Fruit fly (Drosophila melanogaster) whole organism: ENCODE measurements around the gene Rabex-5.

Experiments
- CG8478 ChIP-seq: fragments of >200 bp; optimal IDR thresholded peaks from 2 replicates; lab custom pipeline; 2018; ENCODE audit warnings: inconsistent platforms
- Dll ChIP-seq: fragments of >200 bp; optimal IDR thresholded peaks from 2 replicates; lab custom pipeline; 2017
- EcR ChIP-seq, 2 experiments: fragments of >200 bp; optimal IDR thresholded peaks; 2 replicates each; lab custom pipeline; 2017; ENCODE audit warnings: missing biosample characterization in 2 of 2, missing genetic modification characterization in 2 of 2, missing genetic modification reagents in 2 of 2
- pan ChIP-seq: fragments of >200 bp; optimal IDR thresholded peaks from 2 replicates; lab custom pipeline; 2017
- psq ChIP-seq: fragments of >200 bp; optimal IDR thresholded peaks from 2 replicates; lab custom pipeline; 2017
- usp ChIP-seq: fragments of >200 bp; optimal IDR thresholded peaks from 2 replicates; lab custom pipeline; 2017; ENCODE audit warnings: missing biosample characterization, missing genetic modification characterization, mixed read lengths

The Rabex-5 gene

dm6 chr3L:1330420-1330819 is 34.7 kb downstream of the Rabex-5 start:
- no peak for TF ChIP-seq Dll (lab: Kevin White, UChicago)
- TF ChIP-seq EcR (GFP tag; optimal IDR thresholded peaks at IDR 0.05; lab: Kevin White, UChicago) = no peak
- TF ChIP-seq pan (lab: Kevin White, UChicago) = no peak
- TF ChIP-seq usp (GFP tag; lab: Kevin White, UChicago) = no peak
- no peak for TF ChIP-seq psq
- TF ChIP-seq CG8478 (lab: Kevin White, UChicago) = no peak

- TF ChIP-seq Dll (lab: Kevin White, UChicago) (no peak), pan (lab: Kevin White, UChicago) (no peak), psq (no peak), usp (GFP tag; lab: Kevin White, UChicago) (no peak), CG8478 (lab: Kevin White, UChicago) (no peak), EcR (GFP tag; optimal IDR thresholded peaks at IDR 0.05; lab: Kevin White, UChicago) (no peak)
Observed at dm6 chr3L:1331542-1331941, 35.8 kb downstream of the Rabex-5 start, which contains the start of gene msd1. Gene msd1 (plus strand): TSS chr3L:1331744.

- no peak for TF ChIP-seq EcR (GFP tag; optimal IDR thresholded peaks at IDR 0.05; lab: Kevin White, UChicago)
- TF ChIP-seq usp (GFP tag; lab: Kevin White, UChicago) = no peak
- TF ChIP-seq psq = no peak
- no peak for TF ChIP-seq Dll (lab: Kevin White, UChicago)
- no peak for TF ChIP-seq pan (lab: Kevin White, UChicago)
- no peak for TF ChIP-seq CG8478 (lab: Kevin White, UChicago)
Observed at dm6 chr3L:1332973-1333372, 37.3 kb downstream of the Rabex-5 start, which contains the start of gene msd5. Gene msd5 (minus strand): TSS chr3L:1333146.

- TF ChIP-seq EcR (GFP tag; optimal IDR thresholded peaks at IDR 0.05; lab: Kevin White, UChicago) (no peak), Dll (lab: Kevin White, UChicago) (no peak), CG8478 (lab: Kevin White, UChicago) (no peak), pan (lab: Kevin White, UChicago) (no peak), usp (GFP tag; lab: Kevin White, UChicago) (no peak), psq (no peak)
Observed at dm6 chr3L:1334571-1335427, 39.1 kb downstream of the Rabex-5 start, which contains the start of the genes Hmbs and CG2211. Gene Hmbs (plus strand): TSS chr3L:1334889. Gene CG2211 (minus strand): TSS chr3L:1335359.

- TF ChIP-seq usp (GFP tag; lab: Kevin White, UChicago) (no peak), pan (lab: Kevin White, UChicago) (no peak), EcR (GFP tag; optimal IDR thresholded peaks at IDR 0.05; lab: Kevin White, UChicago) (no peak), CG8478 (lab: Kevin White, UChicago) (no peak), psq (no peak), Dll (lab: Kevin White, UChicago) (no peak)
Observed at dm6 chr3L:1335428-1335764, 39.7 kb downstream of the Rabex-5 start.

- TF ChIP-seq pan (lab: Kevin White, UChicago) (no peak), usp (GFP tag; lab: Kevin White, UChicago) (no peak), psq (no peak), Dll (lab: Kevin White, UChicago) (no peak), CG8478 (lab: Kevin White, UChicago) (no peak), EcR (GFP tag; optimal IDR thresholded peaks at IDR 0.05; lab: Kevin White, UChicago) (no peak)
Observed at dm6 chr3L:1335989-1336961, 40.6 kb downstream of the Rabex-5 start.

- TF ChIP-seq psq (no peak), EcR (GFP tag; optimal IDR thresholded peaks at IDR 0.05; lab: Kevin White, UChicago) (no peak), CG8478 (lab: Kevin White, UChicago) (no peak), usp (GFP tag; lab: Kevin White, UChicago) (no peak), pan (lab: Kevin White, UChicago) (no peak), Dll (lab: Kevin White, UChicago) (no peak)
Observed at dm6 chr3L:1342133-1342580, 46.4 kb downstream of the Rabex-5 start, which contains the start of gene indra. Gene indra (minus strand): TSS chr3L:1342403.

- TF ChIP-seq CG8478 (lab: Kevin White, UChicago) (no peak), EcR (GFP tag; optimal IDR thresholded peaks at IDR 0.05; lab: Kevin White, UChicago) (no peak), psq (no peak), pan (lab: Kevin White, UChicago) (no peak), usp (GFP tag; lab: Kevin White, UChicago) (no peak), Dll (lab: Kevin White, UChicago) (no peak)
Observed at dm6 chr3L:1346956-1347587, 51.4 kb downstream of the Rabex-5 start.
